Fruit fly (Drosophila melanogaster) whole organism, prepupa: ENCODE data around the gene Thor.

Experiments used
- CG10631 ChIP-seq: fragments of 200-800 bp; sonication (Bioruptor generic); optimal IDR thresholded peaks from 2 replicates; lab custom pipeline; 2016; ENCODE audit warnings: missing biosample characterization, missing genetic modification characterization
- CG10669 ChIP-seq: fragments of 200-800 bp; sonication (Bioruptor generic); optimal IDR thresholded peaks from 3 replicates; lab custom pipeline; 2018; ENCODE audit warnings: missing biosample characterization, mild to moderate bottlenecking, missing genetic modification characterization, moderate library complexity
- CG11294 ChIP-seq: fragments of 200-800 bp; sonication (Bioruptor generic); IDR thresholded peaks from 2 replicates; pipeline ENCODE4 v1.3.6; 2022; ENCODE audit warnings: missing biosample characterization, missing genetic modification characterization
- CG11902 ChIP-seq: fragments of 200-800 bp; sonication (Bioruptor generic); optimal IDR thresholded peaks from 3 replicates; lab custom pipeline; 2016; ENCODE audit warnings: missing biosample characterization, missing genetic modification characterization
- CG15336 ChIP-seq: fragments of 200-800 bp; sonication (Bioruptor generic); IDR thresholded peaks from 2 replicates; pipeline ENCODE4 v1.3.6; 2022; ENCODE audit warnings: missing biosample characterization, missing genetic modification characterization
- CG31627 ChIP-seq: fragments of 200-800 bp; sonication (Bioruptor generic); optimal IDR thresholded peaks from 3 replicates; lab custom pipeline; 2016; ENCODE audit warnings: missing biosample characterization, missing genetic modification characterization
- CG32006 ChIP-seq: fragments of 200-800 bp; sonication (Bioruptor generic); optimal IDR thresholded peaks from 3 replicates; lab custom pipeline; 2017; ENCODE audit warnings: missing biosample characterization, mild to moderate bottlenecking, missing genetic modification characterization
- CG34406 ChIP-seq: fragments of 200-800 bp; sonication (Bioruptor generic); optimal IDR thresholded peaks from 3 replicates; lab custom pipeline; 2016; ENCODE audit warnings: missing biosample characterization, missing genetic modification characterization
- CG4318 ChIP-seq: fragments of 200-800 bp; sonication (Bioruptor generic); optimal IDR thresholded peaks from 3 replicates; lab custom pipeline; 2017; ENCODE audit warnings: missing biosample characterization, mild to moderate bottlenecking, missing genetic modification characterization
- CG6163 ChIP-seq: fragments of 200-800 bp; sonication (Bioruptor generic); IDR thresholded peaks from 3 replicates; pipeline ENCODE4 v1.3.6; 2022; ENCODE audit warnings: missing biosample characterization, missing genetic modification characterization
- CG6276 ChIP-seq: fragments of 200-800 bp; sonication (Bioruptor generic); optimal IDR thresholded peaks from 2 replicates; lab custom pipeline; 2017; ENCODE audit warnings: missing biosample characterization, mild to moderate bottlenecking, missing genetic modification characterization
- CG6808 ChIP-seq: fragments of 200-800 bp; sonication (Bioruptor generic); optimal IDR thresholded peaks from 3 replicates; lab custom pipeline; 2017; ENCODE audit warnings: missing biosample characterization, missing genetic modification characterization, mild to moderate bottlenecking, moderate library complexity, missing genetic modification reagents
- CG8119 ChIP-seq: fragments of 200-800 bp; sonication (Bioruptor generic); IDR thresholded peaks from 3 replicates; pipeline ENCODE4 v1.3.6; 2022; ENCODE audit warnings: missing biosample characterization, missing genetic modification characterization
- CG8319 ChIP-seq: fragments of 200-800 bp; sonication (Bioruptor generic); optimal IDR thresholded peaks from 3 replicates; lab custom pipeline; 2016; ENCODE audit warnings: missing biosample characterization, missing genetic modification characterization
- CG8632 ChIP-seq: fragments of 200-800 bp; sonication (Bioruptor generic); optimal IDR thresholded peaks from 3 replicates; lab custom pipeline; 2016; ENCODE audit warnings: missing biosample characterization, missing genetic modification characterization
- Eip75B ChIP-seq: fragments of 200-800 bp; sonication (Bioruptor generic); optimal IDR thresholded peaks from 3 replicates; lab custom pipeline; 2016; ENCODE audit warnings: missing biosample characterization, missing genetic modification characterization
- Eip78C ChIP-seq: fragments of 200-800 bp; sonication (Bioruptor generic); peaks from one replicate; lab custom pipeline; 2016; ENCODE audit warnings: missing biosample characterization, missing genetic modification characterization
- Eip93F ChIP-seq: fragments of 200-800 bp; sonication (Bioruptor generic); optimal IDR thresholded peaks from 2 replicates; lab custom pipeline; 2016; ENCODE audit warnings: missing biosample characterization, mild to moderate bottlenecking, missing genetic modification characterization
- Gug ChIP-seq: fragments of 200-800 bp; sonication (Bioruptor generic); IDR thresholded peaks from 2 replicates; pipeline ENCODE4 v1.3.6; 2022; ENCODE audit warnings: missing biosample characterization, missing genetic modification characterization
- Hr39 ChIP-seq: fragments of 200-800 bp; sonication (Bioruptor generic); optimal IDR thresholded peaks from 2 replicates; lab custom pipeline; 2016; ENCODE audit warnings: missing biosample characterization, missing genetic modification characterization
- Hr4 ChIP-seq: fragments of 200-800 bp; sonication (Bioruptor generic); optimal IDR thresholded peaks from 3 replicates; lab custom pipeline; 2016; ENCODE audit warnings: missing biosample characterization, missing genetic modification characterization
- Lpt ChIP-seq: fragments of 200-800 bp; sonication (Bioruptor generic); optimal IDR thresholded peaks from 3 replicates; lab custom pipeline; 2016; ENCODE audit warnings: missing biosample characterization, missing genetic modification characterization
- Met ChIP-seq: fragments of 200-800 bp; sonication (Bioruptor generic); optimal IDR thresholded peaks from 3 replicates; lab custom pipeline; 2016; ENCODE audit warnings: missing biosample characterization, missing genetic modification characterization
- OdsH ChIP-seq: fragments of 200-800 bp; sonication (Bioruptor generic); optimal IDR thresholded peaks from 3 replicates; lab custom pipeline; 2016; ENCODE audit warnings: missing biosample characterization, missing genetic modification characterization
- Smox ChIP-seq: fragments of 200-800 bp; sonication (Bioruptor generic); optimal IDR thresholded peaks from 3 replicates; lab custom pipeline; 2016; ENCODE audit warnings: missing biosample characterization, missing genetic modification characterization
- Sox14 ChIP-seq: fragments of 200-800 bp; sonication (Bioruptor generic); optimal IDR thresholded peaks from 3 replicates; lab custom pipeline; 2016; ENCODE audit warnings: missing biosample characterization, missing genetic modification characterization
- achi ChIP-seq: fragments of 200-800 bp; sonication (Bioruptor generic); optimal IDR thresholded peaks from 3 replicates; lab custom pipeline; 2016; ENCODE audit warnings: missing biosample characterization, missing genetic modification characterization
- acj6 ChIP-seq: fragments of 200-800 bp; sonication (Bioruptor generic); optimal IDR thresholded peaks from 3 replicates; lab custom pipeline; 2016; ENCODE audit warnings: missing biosample characterization, missing genetic modification characterization
- dac ChIP-seq: fragments of 200-800 bp; sonication (Bioruptor generic); optimal IDR thresholded peaks from 2 replicates; lab custom pipeline; 2017; ENCODE audit warnings: missing biosample characterization, mild to moderate bottlenecking, missing genetic modification characterization
- eg ChIP-seq: fragments of 200-800 bp; sonication (Bioruptor generic); IDR thresholded peaks from 3 replicates; pipeline ENCODE4 v1.3.6; 2022; ENCODE audit warnings: missing biosample characterization, missing genetic modification characterization
- esn ChIP-seq: fragments of 200-800 bp; sonication (Bioruptor generic); optimal IDR thresholded peaks from 2 replicates; lab custom pipeline; 2016; ENCODE audit warnings: missing biosample characterization, mild to moderate bottlenecking, missing genetic modification characterization, moderate library complexity
- fd59A ChIP-seq: fragments of 200-800 bp; sonication (Bioruptor generic); optimal IDR thresholded peaks from 2 replicates; lab custom pipeline; 2017; ENCODE audit warnings: missing biosample characterization, mild to moderate bottlenecking, missing genetic modification characterization, missing genetic modification reagents
- fkh ChIP-seq: fragments of 200-800 bp; sonication (Bioruptor generic); optimal IDR thresholded peaks from 3 replicates; lab custom pipeline; 2017; ENCODE audit warnings: missing biosample characterization, mild to moderate bottlenecking, missing genetic modification characterization, moderate library complexity
- lz ChIP-seq: fragments of 200-800 bp; sonication (Bioruptor generic); optimal IDR thresholded peaks from 3 replicates; lab custom pipeline; 2016; ENCODE audit warnings: missing biosample characterization, missing genetic modification characterization
- net ChIP-seq: fragments of 200-800 bp; sonication (Bioruptor generic); optimal IDR thresholded peaks from 3 replicates; lab custom pipeline; 2016; ENCODE audit warnings: missing biosample characterization, missing genetic modification characterization
- pdm3 ChIP-seq: fragments of 200-800 bp; sonication (Bioruptor generic); optimal IDR thresholded peaks from 3 replicates; lab custom pipeline; 2016; ENCODE audit warnings: missing biosample characterization, missing genetic modification characterization
- spab ChIP-seq: fragments of 200-800 bp; sonication (Bioruptor generic); optimal IDR thresholded peaks from 2 replicates; lab custom pipeline; 2017; ENCODE audit warnings: missing biosample characterization, mild to moderate bottlenecking, missing genetic modification characterization, missing genetic modification reagents
- ss ChIP-seq, 2 experiments: fragments of 200-800 bp; sonication (Bioruptor generic); optimal IDR thresholded peaks; 2 replicates in 1 of 2; 3 replicates in 1 of 2; lab custom pipeline; 2017 to 2018; ENCODE audit warnings: mild to moderate bottlenecking in 2 of 2, missing biosample characterization in 2 of 2, missing genetic modification characterization in 2 of 2, moderate library complexity in 1 of 2
- svp ChIP-seq: fragments of 200-800 bp; sonication (Bioruptor generic); peaks from one replicate; lab custom pipeline; 2016; ENCODE audit warnings: missing biosample characterization, missing genetic modification characterization
- topi ChIP-seq: fragments of 200-800 bp; sonication (Bioruptor generic); optimal IDR thresholded peaks from 3 replicates; lab custom pipeline; 2016; ENCODE audit warnings: missing biosample characterization, missing genetic modification characterization

The Thor gene

DNA sequence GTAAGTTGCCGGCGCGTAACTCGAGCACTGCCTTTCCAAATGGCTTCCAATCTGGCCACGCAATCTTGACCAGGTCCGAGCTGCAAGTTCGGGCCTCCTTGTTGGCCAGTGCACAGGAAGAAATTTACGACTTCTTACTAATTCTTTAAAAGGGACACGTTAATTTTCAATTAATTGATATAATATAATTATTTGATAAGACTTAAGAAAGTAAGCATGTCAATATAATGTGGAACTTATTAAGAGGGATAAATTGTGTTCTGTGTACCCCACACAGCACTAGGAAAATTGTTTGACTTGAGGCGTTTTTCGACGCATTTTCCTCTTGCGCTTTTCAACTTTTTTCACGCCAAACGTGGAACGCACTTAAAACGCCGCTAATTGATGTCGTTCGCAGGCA, 7.3 kb downstream of the Thor start:
- TF ChIP-seq spab (GFP tag; lab: Kevin White, UChicago) (no peak), Hr39 (GFP tag; lab: Kevin White, UChicago) (no peak), CG34406 (GFP tag; lab: Kevin White, UChicago) (no peak), eg (peak; percentile 44; the same call in 2 of the 3 replicates), CG6808 (no peak), esn (no peak), Lpt (GFP tag; lab: Kevin White, UChicago) (peak; percentile 11), OdsH (GFP tag; lab: Kevin White, UChicago) (peak; percentile 19), ss (GFP tag; optimal IDR thresholded peaks at IDR 0.05; lab: Kevin White, UChicago) (no peak), CG31627 (no peak), pdm3 (GFP tag; lab: Kevin White, UChicago) (no peak), svp (GFP tag; lab: Kevin White, UChicago) (peak; percentile 10), lz (GFP tag; lab: Kevin White, UChicago) (no peak), Eip75B (GFP tag; lab: Kevin White, UChicago) (no peak), CG11902 (GFP tag; lab: Kevin White, UChicago) (no peak), CG6276 (GFP tag; lab: Kevin White, UChicago) (peak; percentile 36), fkh (GFP tag; lab: Kevin White, UChicago) (no peak), Sox14 (no peak), CG6163 (GFP tag; lab: Robert Waterston, UW) (0 out of 3 replicates have a peak, but pooled peaks have one; percentile 16), Eip78C (peak; percentile 30), CG8632 (no peak), CG8319 (GFP tag; lab: Kevin White, UChicago) (no peak), topi (no peak), CG4318 (peak; percentile 23), CG10631 (GFP tag; lab: Kevin White, UChicago) (no peak), net (peak; percentile 4), acj6 (GFP tag; lab: Kevin White, UChicago) (no peak), fd59A (GFP tag; lab: Kevin White, UChicago) (no peak), Eip93F (GFP tag; lab: Kevin White, UChicago) (no peak), Hr4 (GFP tag; lab: Kevin White, UChicago) (peak; percentile 62), Met (no peak), CG10669 (GFP tag; lab: Kevin White, UChicago) (no peak), achi (no peak), CG8119 (peak; percentile 76), CG15336 (GFP tag; lab: Robert Waterston, UW) (peak; percentile 66), CG32006 (GFP tag; lab: Kevin White, UChicago) (peak; percentile 69), Smox (no peak), dac (GFP tag; lab: Kevin White, UChicago) (peak; percentile 13), CG11294 (no peak)
- TF ChIP-seq, all 60 proteins: peak for 14

- TF ChIP-seq pdm3 (GFP tag; lab: Kevin White, UChicago) (no peak), eg (peak; percentile 42; the same call in 1 of the 3 replicates)
Observed at dm6 chr2L:3490971-3491370, 12.7 kb downstream of the Thor start, which contains the start of gene CG15414. CG15414 (minus strand) TSS chr2L:3491071.

dm6 chr2L:3493475-3493874, 15.2 kb downstream of the Thor start:
- TF ChIP-seq CG15336 (GFP tag; lab: Robert Waterston, UW) (peak; percentile 61), Eip78C (no peak), CG32006 (GFP tag; lab: Kevin White, UChicago) (peak; percentile 16), eg (peak; percentile 60; the same call in 1 of the 3 replicates), lz (GFP tag; lab: Kevin White, UChicago) (no peak), CG8319 (GFP tag; lab: Kevin White, UChicago) (no peak), CG8119 (peak; percentile 37; the same call in 1 of the 3 replicates), Gug (GFP tag; lab: Robert Waterston, UW) (0 out of 2 replicates have a peak, but pooled peaks have one; percentile 28)
